Fruit fly (Drosophila melanogaster) whole organism, prepupa: ENCODE data around the gene CG42634.

Experiments
- CG6792 ChIP-seq: fragments of 200-800 bp; sonication (Bioruptor generic); optimal IDR thresholded peaks from 3 replicates; lab custom pipeline; 2016; ENCODE audit warnings: missing biosample characterization, missing genetic modification characterization
- CG9139 ChIP-seq: fragments of 200-800 bp; sonication (Bioruptor generic); optimal IDR thresholded peaks from 3 replicates; lab custom pipeline; 2017; ENCODE audit warnings: missing biosample characterization, mild to moderate bottlenecking, missing genetic modification characterization
- Ets96B ChIP-seq: fragments of 200-800 bp; optimal IDR thresholded peaks from 2 replicates; lab custom pipeline; 2019; ENCODE audit warnings: missing biosample characterization, mild to moderate bottlenecking, missing genetic modification characterization, moderate library complexity
- Lpt ChIP-seq: fragments of 200-800 bp; sonication (Bioruptor generic); optimal IDR thresholded peaks from 3 replicates; lab custom pipeline; 2016; ENCODE audit warnings: missing biosample characterization, missing genetic modification characterization
- OdsH ChIP-seq: fragments of 200-800 bp; sonication (Bioruptor generic); optimal IDR thresholded peaks from 3 replicates; lab custom pipeline; 2016; ENCODE audit warnings: missing biosample characterization, missing genetic modification characterization
- Smox ChIP-seq: fragments of 200-800 bp; sonication (Bioruptor generic); optimal IDR thresholded peaks from 3 replicates; lab custom pipeline; 2016; ENCODE audit warnings: missing biosample characterization, missing genetic modification characterization
- net ChIP-seq: fragments of 200-800 bp; sonication (Bioruptor generic); optimal IDR thresholded peaks from 3 replicates; lab custom pipeline; 2016; ENCODE audit warnings: missing biosample characterization, missing genetic modification characterization

dm6 chr2L:18007060-18007459 is 675 bp upstream of the CG42634 start, which contains the start of gene CG42659:
- TF ChIP-seq Lpt (GFP tag; lab: Kevin White, UChicago) (no peak), net (GFP tag; lab: Kevin White, UChicago) (no peak), CG9139 (GFP tag; lab: Kevin White, UChicago) (no peak), CG6792 (no peak), OdsH (no peak), Smox (GFP tag; lab: Kevin White, UChicago) (no peak), Ets96B (tag; lab: Kevin White, UChicago) (no peak)
